Worm (Caenorhabditis elegans) whole organism, L1 larva: ENCODE results near the gene sma-6.

Source experiments
- C16A3.4 ChIP-seq: fragments of 150-350 bp; optimal IDR thresholded peaks from 2 replicates; lab custom pipeline; 2014; ENCODE audit warnings: missing biosample characterization, missing genetic modification characterization
- C34B4.2 ChIP-seq: sonication (generic microtip); optimal IDR thresholded peaks from 2 replicates; lab custom pipeline; 2017; ENCODE audit warnings: mild to moderate bottlenecking, missing genetic modification characterization, missing compliant biosample characterization
- F16B12.6 ChIP-seq: fragments of 150-350 bp; optimal IDR thresholded peaks from 2 replicates; lab custom pipeline; 2014; ENCODE audit warnings: missing biosample characterization, missing genetic modification characterization
- aha-1 ChIP-seq: fragments of 150-350 bp; optimal IDR thresholded peaks from 2 replicates; lab custom pipeline; 2014; ENCODE audit warnings: missing biosample characterization, missing genetic modification characterization
- alr-1 ChIP-seq: fragments of 200-800 bp; sonication (Bioruptor generic); optimal IDR thresholded peaks from 2 replicates; lab custom pipeline; 2018; ENCODE audit warnings: borderline replicate concordance, mild to moderate bottlenecking, missing genetic modification characterization, missing compliant biosample characterization
- ama-1 ChIP-seq: fragments of 150-350 bp; optimal IDR thresholded peaks from 2 replicates; lab custom pipeline; 2014
- ceh-63 ChIP-seq: fragments of 200-800 bp; sonication (Bioruptor generic); optimal IDR thresholded peaks from 2 replicates; lab custom pipeline; 2018; ENCODE audit warnings: mild to moderate bottlenecking, missing genetic modification characterization, missing compliant biosample characterization
- ceh-8 ChIP-seq: fragments of 200-800 bp; sonication (Bioruptor generic); optimal IDR thresholded peaks from 2 replicates; lab custom pipeline; 2018; ENCODE audit warnings: mild to moderate bottlenecking, missing genetic modification characterization, moderate library complexity, missing compliant biosample characterization
- ces-1 ChIP-seq: fragments of 150-350 bp; optimal IDR thresholded peaks from 2 replicates; lab custom pipeline; 2014; ENCODE audit warnings: missing biosample characterization, missing genetic modification reagents, missing genetic modification characterization
- efl-1 ChIP-seq, 4 experiments: fragments of 150-350 bp; optimal IDR thresholded peaks in 3 of 4; peaks in 1 of 4; 1 replicate in 1 of 4; 2 replicates in 3 of 4; lab custom pipeline; 2014; ENCODE audit warnings: missing biosample characterization in 2 of 4, missing genetic modification characterization in 2 of 4, missing genetic modification reagents in 2 of 4
- efl-3 ChIP-seq: fragments of 200-800 bp; sonication (Bioruptor generic); optimal IDR thresholded peaks from 2 replicates; lab custom pipeline; 2018; ENCODE audit warnings: mild to moderate bottlenecking, missing genetic modification characterization, missing compliant biosample characterization
- egl-27 ChIP-seq, 2 experiments: fragments of 150-350 bp in 1 of 2; sonication (generic microtip); optimal IDR thresholded peaks; 3 replicates each; lab custom pipeline; 2017 to 2018; ENCODE audit warnings: missing biosample characterization in 2 of 2, missing genetic modification characterization in 2 of 2, missing genetic modification reagents in 2 of 2
- elt-3 ChIP-seq, 6 experiments: fragments of 150-350 bp in 1 of 6; sonication (generic microtip); optimal IDR thresholded peaks; 2 replicates each; lab custom pipeline; 2017 to 2018; ENCODE audit warnings: missing biosample characterization in 6 of 6, missing genetic modification characterization in 6 of 6, inconsistent platforms in 1 of 6
- ets-5 ChIP-seq: fragments of 200-800 bp; sonication (Bioruptor generic); IDR thresholded peaks from 2 replicates; pipeline ENCODE4 v1.3.6; 2022; ENCODE audit warnings: missing genetic modification characterization, missing compliant biosample characterization
- fkh-8 ChIP-seq: sonication (generic microtip); optimal IDR thresholded peaks from 2 replicates; lab custom pipeline; 2016; ENCODE audit warnings: mild to moderate bottlenecking, missing genetic modification characterization, missing compliant biosample characterization
- fos-1 ChIP-seq: fragments of 150-350 bp; optimal IDR thresholded peaks from 2 replicates; lab custom pipeline; 2014; ENCODE audit warnings: missing biosample characterization, missing genetic modification characterization
- grh-1 ChIP-seq: fragments of 200-800 bp; sonication (Bioruptor generic); IDR thresholded peaks from 2 replicates; pipeline ENCODE4 v1.3.6; 2022; ENCODE audit warnings: missing genetic modification reagents, missing genetic modification characterization, missing compliant biosample characterization
- hlh-4 ChIP-seq: sonication (generic microtip); optimal IDR thresholded peaks from 2 replicates; lab custom pipeline; 2016; ENCODE audit warnings: mild to moderate bottlenecking, missing genetic modification characterization, missing compliant biosample characterization
- hpl-2 ChIP-seq: fragments of 150-350 bp; optimal IDR thresholded peaks from 2 replicates; lab custom pipeline; 2014; ENCODE audit warnings: missing biosample characterization, missing genetic modification reagents, missing genetic modification characterization
- irx-1 ChIP-seq: sonication (generic microtip); optimal IDR thresholded peaks from 2 replicates; lab custom pipeline; 2016; ENCODE audit warnings: missing genetic modification characterization, missing compliant biosample characterization
- isw-1 ChIP-seq: fragments of 200-800 bp; sonication (Bioruptor generic); IDR thresholded peaks from 2 replicates; pipeline ENCODE4 v1.3.6; 2022; ENCODE audit warnings: missing genetic modification characterization, missing compliant biosample characterization
- lin-13 ChIP-seq: fragments of 150-350 bp; optimal IDR thresholded peaks from 2 replicates; lab custom pipeline; 2014; ENCODE audit warnings: missing biosample characterization, missing genetic modification reagents, missing genetic modification characterization
- lin-15B ChIP-seq: fragments of 150-350 bp; sonication (generic microtip); optimal IDR thresholded peaks from 3 replicates; lab custom pipeline; 2014; ENCODE audit warnings: missing biosample characterization, missing genetic modification characterization
- lin-35 ChIP-seq, 2 experiments: fragments of 150-350 bp; optimal IDR thresholded peaks; 2 replicates each; lab custom pipeline; 2014; ENCODE audit warnings: missing biosample characterization in 2 of 2, missing genetic modification characterization in 2 of 2, missing genetic modification reagents in 2 of 2
- lir-3 ChIP-seq: sonication (generic microtip); optimal IDR thresholded peaks from 2 replicates; lab custom pipeline; 2016; ENCODE audit warnings: mild to moderate bottlenecking, missing genetic modification characterization, moderate library complexity, missing compliant biosample characterization; ENCODE audit not compliant: poor library complexity
- mab-9 ChIP-seq: fragments of 200-800 bp; sonication (Bioruptor generic); IDR thresholded peaks from 2 replicates; pipeline ENCODE4 v1.3.6; 2022; ENCODE audit warnings: missing genetic modification reagents, missing genetic modification characterization, missing compliant biosample characterization
- mdl-1 ChIP-seq, 2 experiments: fragments of 150-350 bp; optimal IDR thresholded peaks; 2 replicates each; lab custom pipeline; 2014 to 2017; ENCODE audit warnings: missing biosample characterization in 2 of 2, missing genetic modification characterization in 2 of 2, inconsistent platforms in 1 of 2
- mep-1 ChIP-seq: fragments of 150-350 bp; optimal IDR thresholded peaks from 2 replicates; lab custom pipeline; 2014; ENCODE audit warnings: missing biosample characterization, missing genetic modification characterization
- nhr-11 ChIP-seq: fragments of 150-350 bp; optimal IDR thresholded peaks from 2 replicates; lab custom pipeline; 2014; ENCODE audit warnings: missing biosample characterization, missing genetic modification characterization
- nhr-20 ChIP-seq: sonication (generic microtip); optimal IDR thresholded peaks from 2 replicates; lab custom pipeline; 2016; ENCODE audit warnings: mild to moderate bottlenecking, missing genetic modification characterization, missing compliant biosample characterization
- nhr-237 ChIP-seq: fragments of 150-350 bp; optimal IDR thresholded peaks from 2 replicates; lab custom pipeline; 2014; ENCODE audit warnings: missing biosample characterization, missing genetic modification characterization
- nhr-28 ChIP-seq: fragments of 150-350 bp; optimal IDR thresholded peaks from 2 replicates; lab custom pipeline; 2014; ENCODE audit warnings: missing biosample characterization, missing genetic modification characterization
- nhr-47 ChIP-seq: sonication (generic microtip); optimal IDR thresholded peaks from 2 replicates; lab custom pipeline; 2016; ENCODE audit warnings: mild to moderate bottlenecking, missing genetic modification characterization, moderate library complexity, missing compliant biosample characterization
- nhr-71 ChIP-seq: sonication (generic microtip); optimal IDR thresholded peaks from 2 replicates; lab custom pipeline; 2016; ENCODE audit warnings: mild to moderate bottlenecking, missing genetic modification characterization, moderate library complexity, missing compliant biosample characterization
- nhr-76 ChIP-seq: sonication (generic microtip); optimal IDR thresholded peaks from 2 replicates; lab custom pipeline; 2017; ENCODE audit warnings: missing biosample characterization, missing genetic modification characterization
- nhr-77 ChIP-seq: fragments of 150-350 bp; optimal IDR thresholded peaks from 2 replicates; lab custom pipeline; 2014; ENCODE audit warnings: missing biosample characterization, missing genetic modification characterization
- nhr-90 ChIP-seq: sonication (generic microtip); optimal IDR thresholded peaks from 2 replicates; lab custom pipeline; 2016; ENCODE audit warnings: mild to moderate bottlenecking, missing genetic modification characterization, missing compliant biosample characterization; ENCODE audit not compliant: poor library complexity
- pag-3 ChIP-seq: sonication (generic microtip); optimal IDR thresholded peaks from 2 replicates; lab custom pipeline; 2017; ENCODE audit warnings: missing genetic modification characterization, mild to moderate bottlenecking, missing compliant biosample characterization, antibody characterized with exemption, borderline replicate concordance; ENCODE audit not compliant: insufficient read depth
- pqm-1 ChIP-seq: sonication (generic microtip); optimal IDR thresholded peaks from 3 replicates; lab custom pipeline; 2017; ENCODE audit warnings: missing biosample characterization, missing genetic modification characterization
- skn-1 ChIP-seq: fragments of 150-350 bp; optimal IDR thresholded peaks from 2 replicates; lab custom pipeline; 2014; ENCODE audit warnings: missing biosample characterization, missing genetic modification characterization
- snu-23 ChIP-seq: sonication (generic microtip); optimal IDR thresholded peaks from 2 replicates; lab custom pipeline; 2016; ENCODE audit warnings: missing genetic modification characterization, missing compliant biosample characterization
- sox-4 ChIP-seq: sonication (generic microtip); optimal IDR thresholded peaks from 2 replicates; lab custom pipeline; 2016; ENCODE audit warnings: missing genetic modification characterization, missing compliant biosample characterization
- swsn-7 ChIP-seq: sonication (generic microtip); optimal IDR thresholded peaks from 2 replicates; lab custom pipeline; 2016; ENCODE audit warnings: missing genetic modification characterization, missing compliant biosample characterization
- tlp-1 ChIP-seq: fragments of 150-350 bp; optimal IDR thresholded peaks from 2 replicates; lab custom pipeline; 2014; ENCODE audit warnings: missing biosample characterization, missing genetic modification characterization
- unc-130 ChIP-seq: fragments of 150-350 bp; optimal IDR thresholded peaks from 2 replicates; lab custom pipeline; 2017; ENCODE audit warnings: missing biosample characterization, missing genetic modification characterization, inconsistent platforms
- unc-62 ChIP-seq: fragments of 150-350 bp; optimal IDR thresholded peaks from 2 replicates; lab custom pipeline; 2014; ENCODE audit warnings: missing biosample characterization, missing genetic modification reagents, missing genetic modification characterization
- unc-86 ChIP-seq: sonication (generic microtip); optimal IDR thresholded peaks from 2 replicates; lab custom pipeline; 2016; ENCODE audit warnings: missing genetic modification characterization, missing compliant biosample characterization
- unc-98 ChIP-seq: fragments of 200-800 bp; sonication (Bioruptor generic); IDR thresholded peaks from 2 replicates; pipeline ENCODE4 v1.3.6; 2022; ENCODE audit warnings: missing genetic modification characterization, missing compliant biosample characterization
- vab-15 ChIP-seq: sonication (generic microtip); optimal IDR thresholded peaks from 2 replicates; lab custom pipeline; 2017; ENCODE audit warnings: missing genotype, mild to moderate bottlenecking, missing genetic modification characterization, missing compliant biosample characterization
- zag-1 ChIP-seq: fragments of 150-350 bp; optimal IDR thresholded peaks from 2 replicates; lab custom pipeline; 2014; ENCODE audit warnings: missing biosample characterization, missing genetic modification characterization
- zip-4 ChIP-seq: fragments of 200-800 bp; sonication (Bioruptor generic); optimal IDR thresholded peaks from 2 replicates; lab custom pipeline; 2018; ENCODE audit warnings: mild to moderate bottlenecking, missing genetic modification characterization, moderate library complexity, missing compliant biosample characterization

sma-6 gene

DNA sequence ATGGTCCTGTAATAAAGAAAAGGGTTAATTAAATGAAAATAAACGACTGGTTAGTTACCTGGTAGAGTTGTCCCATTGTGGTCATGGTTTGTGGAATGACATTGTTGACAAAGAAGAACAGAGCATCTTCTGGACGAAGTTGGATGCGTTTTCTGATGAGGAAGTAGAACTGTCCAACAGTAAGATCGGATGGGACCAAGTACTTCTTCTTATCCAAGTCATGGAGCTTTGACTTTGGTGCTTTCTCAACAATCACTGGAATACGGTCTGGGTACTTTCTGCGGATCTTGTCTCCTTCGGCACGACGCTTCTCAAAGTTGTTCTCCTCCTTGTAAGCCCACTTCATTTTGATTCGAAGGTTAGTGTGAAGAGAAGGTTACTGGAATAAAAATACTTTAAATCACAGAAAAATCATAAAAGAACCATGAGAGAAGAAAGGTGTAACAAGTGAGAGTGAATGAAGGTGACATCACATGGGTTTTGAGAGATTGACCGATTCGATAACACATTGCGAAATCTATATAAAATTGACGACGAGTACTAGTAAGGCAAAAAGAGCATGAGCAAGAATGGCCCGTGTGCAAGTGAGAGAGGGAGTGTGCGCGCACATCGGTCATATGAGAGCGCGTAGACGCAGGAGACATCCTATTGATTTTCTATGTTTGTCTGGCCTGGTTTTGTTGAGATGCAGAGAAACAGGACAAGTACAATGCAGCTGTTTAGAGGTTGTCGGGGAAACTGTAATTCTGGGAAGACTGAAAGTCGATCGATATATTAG, 23.2 kb downstream of the sma-6 start, which contains the start of gene lgg-1:
TSS of gene lgg-1 (minus strand) at position 379 of the 778 bp plus-strand sequence.
- TF ChIP-seq lin-35 (GFP tag; optimal IDR thresholded peaks at IDR 0.05; lab: Kevin White, UChicago) (peak; percentile 49 to 53), ets-5 (GFP tag; lab: Robert Waterston, UW) (no peak), ceh-8 (GFP tag; lab: Kevin White, UChicago) (no peak), lin-13 (GFP tag; lab: Kevin White, UChicago) (peak; percentile 50), unc-86 (peak; percentile 56), isw-1 (peak; percentile 49), C16A3.4 (tag; lab: Kevin White, UChicago) (peak; percentile 3), fos-1 (peak; percentile 32), ama-1 (lab: Kevin White, UChicago) (peak; percentile 92), snu-23 (GFP tag; lab: Kevin White, UChicago) (peak; percentile 83), unc-62 (GFP tag; lab: Kevin White, UChicago) (no peak), fkh-8 (tag; lab: Kevin White, UChicago) (peak; percentile 72), hlh-4 (tag; lab: Kevin White, UChicago) (peak; percentile 17), lir-3 (tag; lab: Kevin White, UChicago) (peak; percentile 35), nhr-47 (tag; lab: Kevin White, UChicago) (peak; percentile 62), zag-1 (tag; lab: Kevin White, UChicago) (no peak), irx-1 (tag; lab: Kevin White, UChicago) (no peak), nhr-71 (tag; lab: Kevin White, UChicago) (peak; percentile 78), lin-15B (tag; lab: Kevin White, UChicago) (no peak), grh-1 (no peak), swsn-7 (tag; lab: Kevin White, UChicago) (peak; percentile 71), nhr-11 (tag; lab: Kevin White, UChicago) (no peak), efl-3 (no peak), mab-9 (GFP tag; lab: Robert Waterston, UW) (peak; percentile 40), skn-1 (tag; lab: Kevin White, UChicago) (peak; percentile 88), mep-1 (tag; lab: Kevin White, UChicago) (peak; percentile 77), egl-27 (tag; optimal IDR thresholded peaks at IDR 0.05; lab: Kevin White, UChicago) (peak in 1 of 2 experiments; percentile 14), nhr-76 (no peak), alr-1 (tag; lab: Kevin White, UChicago) (no peak), nhr-77 (no peak), C34B4.2 (tag; lab: Kevin White, UChicago) (no peak), tlp-1 (tag; lab: Kevin White, UChicago) (no peak), ces-1 (GFP tag; lab: Kevin White, UChicago) (no peak), zip-4 (GFP tag; lab: Kevin White, UChicago) (peak; percentile 81), elt-3 (tag; optimal IDR thresholded peaks at IDR 0.05; lab: Kevin White, UChicago) (peak in 1 of 6 experiments; percentile 23), nhr-237 (tag; lab: Kevin White, UChicago) (no peak), vab-15 (tag; lab: Kevin White, UChicago) (peak; percentile 68), nhr-20 (tag; lab: Kevin White, UChicago) (peak; percentile 70), nhr-28 (tag; lab: Kevin White, UChicago) (no peak), unc-130 (no peak), F16B12.6 (tag; lab: Kevin White, UChicago) (peak; percentile 20), ceh-63 (GFP tag; lab: Kevin White, UChicago) (peak; percentile 73), pag-3 (no peak), pqm-1 (tag; lab: Kevin White, UChicago) (no peak), mdl-1 (tag; optimal IDR thresholded peaks at IDR 0.05; lab: Kevin White, UChicago) (peak in 1 of 2 experiments; percentile 70), nhr-90 (peak; percentile 25), aha-1 (tag; lab: Kevin White, UChicago) (no peak), sox-4 (tag; lab: Kevin White, UChicago) (no peak), unc-98 (GFP tag; lab: Robert Waterston, UW) (no peak), hpl-2 (GFP tag; lab: Kevin White, UChicago) (no peak), efl-1 (optimal IDR thresholded peaks at IDR 0.05; lab: Kevin White, UChicago) (peak; percentile 56 to 58), efl-1 (GFP tag; optimal IDR thresholded peaks at IDR 0.05 in 1 of 2; lab: Kevin White, UChicago) (peak in 1 of 2 experiments; percentile 95)
